Fruit fly (Drosophila melanogaster) whole organism, adult: ENCODE results near the gene Cyp4d1.

Source experiments
- CG1620 ChIP-seq: fragments of 200-800 bp; sonication (Bioruptor generic); optimal IDR thresholded peaks from 2 replicates; lab custom pipeline; 2016; ENCODE audit warnings: missing biosample characterization, missing genetic modification characterization
- CG33017 ChIP-seq: fragments of 200-800 bp; sonication (Bioruptor generic); optimal IDR thresholded peaks from 2 replicates; lab custom pipeline; 2018; ENCODE audit warnings: missing biosample characterization, mild to moderate bottlenecking, missing genetic modification characterization, moderate library complexity
- CG7045 ChIP-seq: fragments of 200-800 bp; sonication (Bioruptor generic); optimal IDR thresholded peaks from 2 replicates; lab custom pipeline; 2017; ENCODE audit warnings: missing biosample characterization, mild to moderate bottlenecking, missing genetic modification characterization
- toe ChIP-seq: fragments of 200-800 bp; sonication (Bioruptor generic); optimal IDR thresholded peaks from 2 replicates; lab custom pipeline; 2016; ENCODE audit warnings: missing biosample characterization, missing genetic modification characterization

DNA sequence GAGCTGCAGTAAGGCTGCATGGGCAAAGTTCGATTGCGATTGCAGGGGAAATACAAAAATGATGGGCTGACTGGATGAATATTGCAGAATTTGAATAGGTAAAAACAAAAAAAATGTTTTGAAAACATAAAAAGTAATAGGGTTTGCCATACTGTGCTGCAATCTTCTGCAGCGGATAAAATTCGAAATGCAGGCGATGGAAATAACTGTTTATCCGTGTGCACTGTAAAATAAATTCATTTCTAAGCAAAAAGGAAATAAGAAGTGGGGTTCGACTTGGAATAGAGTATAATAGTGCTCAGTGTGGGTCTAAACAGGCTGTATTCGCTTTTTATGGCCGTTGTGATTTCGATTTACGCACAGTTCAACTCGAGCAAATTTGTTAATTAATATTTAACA, 31.8 kb upstream of the Cyp4d1 start, which contains the start of gene CG14053:
- no peak for TF ChIP-seq CG33017 (tag; lab: Kevin White, UChicago)
- TF ChIP-seq toe (GFP tag; lab: Kevin White, UChicago), result no peak
- no peak for TF ChIP-seq CG7045 (GFP tag; lab: Kevin White, UChicago)
- TF ChIP-seq CG1620 (GFP tag; lab: Kevin White, UChicago), result no peak
